Worm (Caenorhabditis elegans): Measurements from ENCODE around the gene gcy-19.
A peak's percentile ranks its signal among the peaks of the same experiment; 100 is the strongest.

Gene gcy-19

DNA sequence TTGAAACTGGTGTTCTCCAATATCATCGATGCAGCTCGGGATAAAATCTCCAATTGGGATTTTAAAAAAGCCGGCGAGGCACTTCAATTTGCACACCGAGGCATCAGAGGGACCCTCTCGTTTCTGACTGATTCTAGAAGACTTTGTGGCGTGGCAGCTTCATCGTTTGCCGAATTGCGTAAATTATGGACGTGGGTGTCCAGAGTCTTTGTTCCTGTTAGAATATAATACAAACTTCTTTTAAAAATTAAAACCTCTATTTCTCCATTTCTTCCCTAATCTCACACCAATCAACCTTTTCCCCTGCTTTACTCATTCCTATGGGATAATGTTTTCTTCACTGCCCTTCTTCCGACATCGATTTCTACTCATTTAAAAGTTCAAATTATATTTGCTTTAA is 48.8 kb downstream of the gcy-19 start, which contains the start of gene ZC239.5:
Gene ZC239.5 (plus strand): TSS at position 301 of the 400 bp plus-strand sequence.
- TF ChIP-seq unc-55 (GFP tag; optimal IDR thresholded peaks at IDR 0.05) (no peak), nhr-21 (tag; optimal IDR thresholded peaks at IDR 0.05) (no peak), ceh-82 (tag; optimal IDR thresholded peaks at IDR 0.05) (no peak)

DNA sequence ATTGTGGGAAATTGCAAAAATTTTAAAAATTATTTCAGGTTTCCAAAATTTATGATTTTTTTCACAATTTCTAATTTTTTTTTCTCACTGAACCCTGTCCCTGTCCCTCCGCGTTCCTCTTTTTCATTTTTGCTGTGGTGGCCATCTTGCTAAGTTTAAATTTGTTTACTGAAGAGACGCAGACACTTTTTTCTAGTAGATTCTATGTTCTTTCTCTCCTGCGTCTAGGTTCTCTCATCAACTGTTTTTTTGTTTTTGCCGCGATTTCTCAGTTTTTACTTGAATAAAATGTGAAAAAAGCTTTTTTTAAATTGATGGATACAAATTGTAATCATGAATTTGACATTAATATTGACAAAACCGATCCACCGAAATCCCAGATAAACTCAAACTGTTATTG is 49.9 kb downstream of the gcy-19 start, which contains the start of gene ZC239.6:
Gene ZC239.6 (plus strand): TSS at position 381 of the 400 bp plus-strand sequence.
- TF ChIP-seq ama-1 (optimal IDR thresholded peaks at IDR 0.05) = peak; percentile 15
- TF ChIP-seq nhr-12 (tag; optimal IDR thresholded peaks at IDR 0.05) = no peak
- TF ChIP-seq fos-1 (tag; optimal IDR thresholded peaks at IDR 0.05) = peak; percentile 10
- TF ChIP-seq C34F6.9 (tag; optimal IDR thresholded peaks at IDR 0.05) = peak; percentile 80
- no peak for TF ChIP-seq elt-3 (tag; optimal IDR thresholded peaks at IDR 0.05)
- peak in 1 of 2 experiments; percentile 61 for TF ChIP-seq lsy-2 (tag; optimal IDR thresholded peaks at IDR 0.05)
- TF ChIP-seq unc-62 (GFP tag; optimal IDR thresholded peaks at IDR 0.05) = no peak
- TF ChIP-seq unc-55 (GFP tag; optimal IDR thresholded peaks at IDR 0.05) = peak; percentile 43
- no peak for TF ChIP-seq ceh-16 (tag; optimal IDR thresholded peaks at IDR 0.05)
- TF ChIP-seq sma-9 (GFP tag; optimal IDR thresholded peaks at IDR 0.05) = no peak
- TF ChIP-seq sma-9 (tag; optimal IDR thresholded peaks at IDR 0.05) = no peak

- TF ChIP-seq nhr-129 (tag; optimal IDR thresholded peaks at IDR 0.05) (no peak), nhr-11 (tag; optimal IDR thresholded peaks at IDR 0.05) (no peak), ztf-11 (tag; optimal IDR thresholded peaks at IDR 0.05) (no peak), egl-27 (tag; optimal IDR thresholded peaks at IDR 0.05) (no peak), unc-39 (tag; optimal IDR thresholded peaks at IDR 0.05) (no peak), ceh-16 (tag; optimal IDR thresholded peaks at IDR 0.05) (no peak), F13H6.1 (tag; optimal IDR thresholded peaks at IDR 0.05) (no peak), unc-55 (GFP tag; optimal IDR thresholded peaks at IDR 0.05) (no peak), snpc-4 (tag; optimal IDR thresholded peaks at IDR 0.05) (no peak), ZK546.5 (tag; optimal IDR thresholded peaks at IDR 0.05) (no peak), nhr-6 (tag; optimal IDR thresholded peaks at IDR 0.05) (no peak), ztf-1 (GFP tag; conservative IDR thresholded peaks at IDR 0.05) (no peak), lsy-2 (tag; optimal IDR thresholded peaks at IDR 0.05) (no peak), fos-1 (tag; optimal IDR thresholded peaks at IDR 0.05) (no peak), nhr-21 (tag; optimal IDR thresholded peaks at IDR 0.05) (no peak), nhr-25 (tag; optimal IDR thresholded peaks at IDR 0.05) (no peak), gmeb-1 (tag; optimal IDR thresholded peaks at IDR 0.05) (no peak), sma-3 (GFP tag; optimal IDR thresholded peaks at IDR 0.05) (no peak)
These were observed 50.5 kb downstream of the gcy-19 start, which contains the start of gene sdz-35 for ce11 chrII:3208679-3209078. Gene sdz-35 (minus strand): TSS chrII:3208779.

DNA sequence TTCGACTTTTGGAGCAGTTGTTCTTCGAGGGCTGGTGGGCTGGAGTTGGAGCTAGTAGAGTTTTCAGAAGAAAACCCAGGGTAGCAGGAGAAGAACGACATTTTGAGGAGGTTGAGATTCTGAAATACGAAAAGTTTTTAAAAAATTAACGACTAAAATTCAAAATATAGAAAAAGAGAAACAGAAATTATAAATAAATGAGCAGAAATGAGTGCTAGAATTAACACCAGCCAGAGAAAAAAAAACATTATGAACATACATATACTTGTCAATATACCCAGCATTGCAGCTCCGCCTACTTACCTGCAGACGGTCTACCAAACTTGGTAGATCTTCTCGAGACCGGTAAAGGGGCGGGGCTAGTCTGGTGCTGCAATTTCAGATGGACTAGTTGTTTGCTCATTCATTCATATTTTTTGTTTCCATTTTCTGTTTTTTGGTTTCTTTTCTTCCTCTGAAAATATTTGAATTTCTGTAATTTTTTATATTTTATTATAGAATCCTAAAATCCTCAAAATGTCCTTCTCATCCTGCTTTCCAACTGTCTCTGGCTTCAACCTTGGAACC is 52.6 kb downstream of the gcy-19 start, which contains the start of the genes ZC239.20 and ZC239.21:
Gene ZC239.20 (minus strand): TSS at position 101 of the 567 bp plus-strand sequence.
Gene ZC239.21 (plus strand): TSS at position 517 of the 567 bp plus-strand sequence.
- TF ChIP-seq unc-39 (tag; optimal IDR thresholded peaks at IDR 0.05) (no peak), unc-62 (GFP tag; optimal IDR thresholded peaks at IDR 0.05) (no peak), sma-3 (GFP tag; optimal IDR thresholded peaks at IDR 0.05) (no peak), lin-13 (GFP tag; optimal IDR thresholded peaks at IDR 0.05) (no peak), ztf-11 (tag; optimal IDR thresholded peaks at IDR 0.05) (no peak), ceh-82 (tag; optimal IDR thresholded peaks at IDR 0.05) (no peak), skn-1 (tag; optimal IDR thresholded peaks at IDR 0.05) (no peak), mdl-1 (tag; optimal IDR thresholded peaks at IDR 0.05) (no peak), blmp-1 (tag; optimal IDR thresholded peaks at IDR 0.05; ENCODE audit: insufficient read depth) (no peak), nhr-10 (tag; optimal IDR thresholded peaks at IDR 0.05) (no peak), mbf-1 (tag; optimal IDR thresholded peaks at IDR 0.05) (no peak)

- TF ChIP-seq nhr-12 (tag; optimal IDR thresholded peaks at IDR 0.05) (no peak), nhr-21 (tag; optimal IDR thresholded peaks at IDR 0.05) (no peak), mbf-1 (tag; optimal IDR thresholded peaks at IDR 0.05) (no peak), nhr-129 (tag; optimal IDR thresholded peaks at IDR 0.05) (no peak), snpc-4 (tag; optimal IDR thresholded peaks at IDR 0.05) (no peak), sma-3 (GFP tag; optimal IDR thresholded peaks at IDR 0.05) (no peak)
These were observed 55.7 kb downstream of the gcy-19 start, which contains the start of gene sri-50 for ce11 chrII:3203415-3203814. Gene sri-50 (plus strand): TSS chrII:3203715.

Measured in whole organism, L2 larva.